Fruit fly (Drosophila melanogaster) whole organism, pupa: ENCODE results near the gene CG6769.
A peak's percentile ranks its signal among the peaks of the same experiment; 100 is the strongest.

Experiments
- CG10348 ChIP-seq: fragments of 200-800 bp; sonication (Bioruptor generic); IDR thresholded peaks from 2 replicates; pipeline ENCODE4 v1.3.6; 2022; ENCODE audit warnings: missing biosample characterization, missing genetic modification characterization
- CG12605 ChIP-seq: fragments of 200-800 bp; sonication (Bioruptor generic); IDR thresholded peaks from 2 replicates; pipeline ENCODE4 v1.3.6; 2022; ENCODE audit warnings: missing biosample characterization, missing genetic modification characterization
- CG13204 ChIP-seq: fragments of 200-800 bp; sonication (Bioruptor generic); optimal IDR thresholded peaks from 2 replicates; lab custom pipeline; 2018; ENCODE audit warnings: missing biosample characterization, mild to moderate bottlenecking, missing genetic modification characterization, moderate library complexity
- CG14655 ChIP-seq: fragments of 200-800 bp; sonication (Bioruptor generic); optimal IDR thresholded peaks from 3 replicates; lab custom pipeline; 2017; ENCODE audit warnings: mild to moderate bottlenecking, missing biosample characterization, missing genetic modification reagents, missing genetic modification characterization
- CG15710 ChIP-seq: fragments of 200-800 bp; sonication (Bioruptor generic); optimal IDR thresholded peaks from 2 replicates; lab custom pipeline; 2018; ENCODE audit warnings: missing biosample characterization, mild to moderate bottlenecking, missing genetic modification characterization, moderate library complexity
- CG17806 ChIP-seq: fragments of 200-800 bp; sonication (Bioruptor generic); optimal IDR thresholded peaks from 2 replicates; lab custom pipeline; 2018; ENCODE audit warnings: missing biosample characterization, mild to moderate bottlenecking, missing genetic modification characterization, moderate library complexity
- CG32121 ChIP-seq: fragments of 200-800 bp; sonication (Bioruptor generic); IDR thresholded peaks from 2 replicates; pipeline ENCODE4 v1.3.6; 2022; ENCODE audit warnings: missing biosample characterization, missing genetic modification characterization
- CG34367 ChIP-seq: fragments of 200-800 bp; sonication (Bioruptor generic); optimal IDR thresholded peaks from 2 replicates; lab custom pipeline; 2018; ENCODE audit warnings: missing biosample characterization, mild to moderate bottlenecking, missing genetic modification characterization
- CG4496 ChIP-seq: fragments of 200-800 bp; sonication (Bioruptor generic); IDR thresholded peaks from 3 replicates; pipeline ENCODE4 v1.3.6; 2022; ENCODE audit warnings: missing biosample characterization, missing genetic modification characterization
- CG8159 ChIP-seq: fragments of 200-800 bp; sonication (Bioruptor generic); optimal IDR thresholded peaks from 3 replicates; lab custom pipeline; 2018; ENCODE audit warnings: missing biosample characterization, mild to moderate bottlenecking, missing genetic modification characterization, moderate library complexity
- CG8301 ChIP-seq: fragments of 200-800 bp; sonication (Bioruptor generic); optimal IDR thresholded peaks from 2 replicates; lab custom pipeline; 2018; ENCODE audit warnings: missing biosample characterization, mild to moderate bottlenecking, missing genetic modification characterization
- CG9948 ChIP-seq: fragments of 200-800 bp; sonication (Bioruptor generic); optimal IDR thresholded peaks from 2 replicates; lab custom pipeline; 2018; ENCODE audit warnings: missing biosample characterization, mild to moderate bottlenecking, missing genetic modification characterization, moderate library complexity
- D1 ChIP-seq: fragments of 200-800 bp; sonication (Bioruptor generic); optimal IDR thresholded peaks from 2 replicates; lab custom pipeline; 2018; ENCODE audit warnings: missing biosample characterization, mild to moderate bottlenecking, missing genetic modification characterization, moderate library complexity
- EcR ChIP-seq: fragments of 200-800 bp; sonication (Bioruptor generic); optimal IDR thresholded peaks from 3 replicates; lab custom pipeline; 2019; ENCODE audit warnings: missing biosample characterization, missing genetic modification characterization, mild to moderate bottlenecking, moderate library complexity, missing genetic modification reagents
- Ets98B ChIP-seq: fragments of 200-800 bp; sonication (Bioruptor generic); IDR thresholded peaks from 2 replicates; pipeline ENCODE4 v1.3.6; 2022; ENCODE audit warnings: missing biosample characterization, missing genetic modification characterization
- Pif1A ChIP-seq: fragments of 200-800 bp; sonication (Bioruptor generic); optimal IDR thresholded peaks from 3 replicates; lab custom pipeline; 2016; ENCODE audit warnings: missing biosample characterization, missing genetic modification characterization
- Pif1B ChIP-seq: fragments of 200-800 bp; sonication (Bioruptor generic); optimal IDR thresholded peaks from 3 replicates; lab custom pipeline; 2016; ENCODE audit warnings: missing biosample characterization, missing genetic modification characterization
- Snoo ChIP-seq: fragments of 200-800 bp; sonication (Bioruptor generic); optimal IDR thresholded peaks from 3 replicates; lab custom pipeline; 2017; ENCODE audit warnings: missing biosample characterization, mild to moderate bottlenecking, missing genetic modification characterization, inconsistent platforms
- fd96Ca ChIP-seq: fragments of 200-800 bp; sonication (Bioruptor generic); IDR thresholded peaks from 3 replicates; pipeline ENCODE4 v1.3.6; 2022; ENCODE audit warnings: missing biosample characterization, missing genetic modification characterization
- gl ChIP-seq: fragments of 200-800 bp; sonication (Bioruptor generic); optimal IDR thresholded peaks from 2 replicates; lab custom pipeline; 2018; ENCODE audit warnings: missing biosample characterization, mild to moderate bottlenecking, missing genetic modification characterization
- rn ChIP-seq: fragments of 200-800 bp; sonication (Bioruptor generic); IDR thresholded peaks from 2 replicates; pipeline ENCODE4 v1.3.6; 2022; ENCODE audit warnings: missing biosample characterization, missing genetic modification characterization

CG6769 gene

DNA sequence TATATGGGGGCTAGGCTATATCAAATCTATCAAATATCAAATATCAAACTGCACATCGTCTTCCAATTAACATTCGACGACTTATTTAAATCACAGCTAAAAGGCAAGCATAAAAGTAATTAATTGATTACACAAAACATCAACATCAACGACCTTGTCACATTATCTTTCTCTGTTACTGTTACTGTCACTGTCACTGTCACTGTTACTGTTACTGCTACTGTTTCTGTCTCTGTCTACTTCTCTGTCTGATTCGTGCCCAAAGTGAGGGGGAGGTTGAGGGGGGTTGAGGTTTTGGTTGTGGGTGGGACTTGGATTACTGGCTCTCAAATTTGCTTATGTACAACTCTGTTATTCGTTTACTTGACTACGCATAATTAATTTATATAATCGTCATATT lies 39.3 kb upstream of the CG6769 start:
- TF ChIP-seq D1 (tag; lab: Kevin White, UChicago), result no peak
- no peak for TF ChIP-seq CG14655 (GFP tag; lab: Kevin White, UChicago)
- 0 out of 3 replicates have a peak, but pooled peaks have one; percentile 20 for TF ChIP-seq CG4496 (GFP tag; lab: Robert Waterston, UW)
- TF ChIP-seq CG13204 (GFP tag; lab: Kevin White, UChicago), result no peak
- TF ChIP-seq CG8159, result no peak
- no peak for TF ChIP-seq CG8301

dm6 chrX:17826807-17827703 lies 33.7 kb upstream of the CG6769 start, which contains the start of gene Socs16D:
Gene Socs16D, minus strand, starts transcription at chrX:17827564.
- TF ChIP-seq Ets98B (GFP tag; lab: Robert Waterston, UW) (peak; percentile 6; the same call in 1 of the 2 replicates), CG12605 (GFP tag; lab: Robert Waterston, UW) (no peak), CG10348 (GFP tag; lab: Robert Waterston, UW) (no peak), EcR (GFP tag; lab: Kevin White, UChicago) (peak; percentile 20), CG8301 (peak; percentile 7), Pif1B (GFP tag; lab: Kevin White, UChicago) (peak; percentile 51), CG13204 (GFP tag; lab: Kevin White, UChicago) (peak; percentile 18), CG14655 (GFP tag; lab: Kevin White, UChicago) (no peak), CG32121 (GFP tag; lab: Robert Waterston, UW) (no peak), CG4496 (GFP tag; lab: Robert Waterston, UW) (peak; percentile 27; the same call in 2 of the 3 replicates), Snoo (tag; lab: Kevin White, UChicago) (peak; percentile 43)

dm6 chrX:17828298-17829033 lies 32.3 kb upstream of the CG6769 start:
- TF ChIP-seq Pif1B (GFP tag; lab: Kevin White, UChicago) (no peak), CG17806 (tag; lab: Kevin White, UChicago) (no peak), CG13204 (GFP tag; lab: Kevin White, UChicago) (no peak), CG15710 (tag; lab: Kevin White, UChicago) (no peak), CG32121 (GFP tag; lab: Robert Waterston, UW) (no peak), CG9948 (tag; lab: Kevin White, UChicago) (no peak), gl (tag; lab: Kevin White, UChicago) (no peak), CG8301 (no peak), CG14655 (GFP tag; lab: Kevin White, UChicago) (no peak), CG10348 (GFP tag; lab: Robert Waterston, UW) (no peak), fd96Ca (GFP tag; lab: Robert Waterston, UW) (no peak), EcR (GFP tag; lab: Kevin White, UChicago) (no peak), D1 (tag; lab: Kevin White, UChicago) (no peak), CG34367 (tag; lab: Kevin White, UChicago) (no peak), Snoo (tag; lab: Kevin White, UChicago) (no peak), Ets98B (GFP tag; lab: Robert Waterston, UW) (no peak), Pif1A (GFP tag; lab: Kevin White, UChicago) (no peak), CG12605 (GFP tag; lab: Robert Waterston, UW) (no peak), CG8159 (no peak)

dm6 chrX:17829083-17829997 lies 31.5 kb upstream of the CG6769 start:
- TF ChIP-seq CG10348 (GFP tag; lab: Robert Waterston, UW), result peak; percentile 29; the same call in 1 of the 2 replicates
- TF ChIP-seq D1 (tag; lab: Kevin White, UChicago), result peak; percentile 70
- TF ChIP-seq CG13204 (GFP tag; lab: Kevin White, UChicago), result no peak
- TF ChIP-seq CG4496 (GFP tag; lab: Robert Waterston, UW), result peak; percentile 65
- TF ChIP-seq Pif1B (GFP tag; lab: Kevin White, UChicago), result peak; percentile 19
- peak; percentile 5; the same call in 1 of the 2 replicates for TF ChIP-seq Ets98B (GFP tag; lab: Robert Waterston, UW)
- TF ChIP-seq Pif1A (GFP tag; lab: Kevin White, UChicago), result peak; percentile 34
- TF ChIP-seq CG8159, result peak; percentile 78
- peak; percentile 77 for TF ChIP-seq CG8301
- TF ChIP-seq CG32121 (GFP tag; lab: Robert Waterston, UW), result peak; percentile 48
- peak; percentile 4 for TF ChIP-seq Snoo (tag; lab: Kevin White, UChicago)
- TF ChIP-seq CG17806 (tag; lab: Kevin White, UChicago), result peak; percentile 61
- no peak; the same call in 2 of the 3 replicates for TF ChIP-seq fd96Ca (GFP tag; lab: Robert Waterston, UW)
- TF ChIP-seq CG34367 (tag; lab: Kevin White, UChicago), result peak; percentile 57
- TF ChIP-seq CG9948 (tag; lab: Kevin White, UChicago), result peak; percentile 65
- 0 out of 2 replicates have a peak, but pooled peaks have one; percentile 22 for TF ChIP-seq rn (GFP tag; lab: Robert Waterston, UW)
- TF ChIP-seq CG15710 (tag; lab: Kevin White, UChicago), result peak; percentile 63
- no peak for TF ChIP-seq EcR (GFP tag; lab: Kevin White, UChicago)
- TF ChIP-seq CG12605 (GFP tag; lab: Robert Waterston, UW), result 0 out of 2 replicates have a peak, but pooled peaks have one; percentile 8
- TF ChIP-seq CG14655 (GFP tag; lab: Kevin White, UChicago), result peak; percentile 53
- TF ChIP-seq gl (tag; lab: Kevin White, UChicago), result no peak
